Worm (Caenorhabditis elegans): ENCODE measurements around the gene cash-1.

- TF ChIP-seq nhr-237 (tag; optimal IDR thresholded peaks at IDR 0.05) (no peak), unc-98 (GFP tag; IDR thresholded peaks at IDR 0.05) (no peak), grh-1 (GFP tag; IDR thresholded peaks at IDR 0.05) (no peak), unc-62 (GFP tag; optimal IDR thresholded peaks at IDR 0.05) (no peak), pag-3 (tag; optimal IDR thresholded peaks at IDR 0.05; ENCODE audit: borderline replicate concordance, insufficient read depth) (no peak), ama-1 (optimal IDR thresholded peaks at IDR 0.05) (no peak)
Measured at ce11 chrV:10332012-10332411, 30.0 kb upstream of the cash-1 start, which contains the start of gene crm-1.

Data from whole organism, L1 larva.